Worm (Caenorhabditis elegans) whole organism, L4 larva: ENCODE results near the gene rpn-9.

Source experiments
- ama-1 ChIP-seq: fragments of 150-350 bp; optimal IDR thresholded peaks from 2 replicates; lab custom pipeline; 2014; ENCODE audit warnings: inconsistent platforms, mixed read lengths
- nhr-237 ChIP-seq: sonication (generic microtip); optimal IDR thresholded peaks from 2 replicates; lab custom pipeline; 2017; ENCODE audit warnings: missing biosample characterization, missing genetic modification characterization
- nhr-48 ChIP-seq: sonication (generic microtip); optimal IDR thresholded peaks from 2 replicates; lab custom pipeline; 2016; ENCODE audit warnings: mild to moderate bottlenecking, missing genetic modification characterization, missing compliant biosample characterization
- snpc-4 ChIP-seq: fragments of 150-350 bp; optimal IDR thresholded peaks from 2 replicates; lab custom pipeline; 2014; ENCODE audit warnings: missing biosample characterization, missing genetic modification characterization
- zag-1 ChIP-seq: fragments of 150-350 bp; optimal IDR thresholded peaks from 2 replicates; lab custom pipeline; 2014; ENCODE audit warnings: missing biosample characterization, missing genetic modification characterization

ce11 chrII:11236274-11236673 lies 2.4 kb downstream of the rpn-9 start, which contains the start of gene cchl-1:
- TF ChIP-seq nhr-237 (no peak), ama-1 (lab: Kevin White, UChicago) (no peak), nhr-48 (tag; lab: Kevin White, UChicago) (no peak), snpc-4 (tag; lab: Kevin White, UChicago) (no peak), zag-1 (tag; lab: Kevin White, UChicago) (no peak)
